Worm (Caenorhabditis elegans): Measurements from ENCODE around the gene C05D2.8.

ce11 chrIII:5595445-5595844 lies 14.7 kb downstream of the C05D2.8 start, which contains the start of gene ced-6:
- TF ChIP-seq him-1 (tag; optimal IDR thresholded peaks at IDR 0.05) = no peak
- TF ChIP-seq dao-5 (tag; optimal IDR thresholded peaks at IDR 0.05) = no peak
- no peak for TF ChIP-seq W03F9.2 (tag; optimal IDR thresholded peaks at IDR 0.05)

All from whole organism, L4/young adult.